Fruit fly (Drosophila melanogaster): ENCODE measurements around the gene CG31323.

The CG31323 gene

dm6 chr3R:26230016-26230415 lies 59.4 kb downstream of the CG31323 start, which contains the start of gene CG12290 (continued):
- TF ChIP-seq Mes4 (GFP tag; optimal IDR thresholded peaks at IDR 0.05): peak; percentile 13
- peak; percentile 24 for TF ChIP-seq CG1603 (tag; optimal IDR thresholded peaks at IDR 0.05)
- peak; percentile 4 for TF ChIP-seq NC2β (GFP tag; optimal IDR thresholded peaks at IDR 0.05)
- TF ChIP-seq Blimp-1 (GFP tag; optimal IDR thresholded peaks at IDR 0.05): peak; percentile 11
- peak; percentile 87 for TF ChIP-seq Deaf1 (tag; optimal IDR thresholded peaks at IDR 0.05)
- no peak for TF ChIP-seq Sry-β (GFP tag; optimal IDR thresholded peaks at IDR 0.05)
- peak; percentile 31 for TF ChIP-seq ERR (GFP tag; optimal IDR thresholded peaks at IDR 0.05)
- TF ChIP-seq Hey (tag; optimal IDR thresholded peaks at IDR 0.05): no peak
- TF ChIP-seq CG34224 (GFP tag; IDR thresholded peaks at IDR 0.05; ENCODE audit: partially characterized antibody): peak; percentile 69
- TF ChIP-seq twi (tag; optimal IDR thresholded peaks at IDR 0.05): no peak
- peak; percentile 25 for TF ChIP-seq dmrt99B (tag; optimal IDR thresholded peaks at IDR 0.05)
- no peak for TF ChIP-seq CG13894 (tag; optimal IDR thresholded peaks at IDR 0.05)
- TF ChIP-seq CG9727 (GFP tag; optimal IDR thresholded peaks at IDR 0.05): peak; percentile 6
- TF ChIP-seq amos (GFP tag; IDR thresholded peaks at IDR 0.05; ENCODE audit: partially characterized antibody): peak; percentile 19; the same call in 1 of the 2 replicates
- TF ChIP-seq Xbp1 (GFP tag; optimal IDR thresholded peaks at IDR 0.05): peak; percentile 22
- peak; percentile 34 for TF ChIP-seq Hmr (GFP tag; optimal IDR thresholded peaks at IDR 0.05)
- TF ChIP-seq CG6765 (GFP tag; optimal IDR thresholded peaks at IDR 0.05): no peak
- peak; percentile 74 for TF ChIP-seq CG32532 (GFP tag; IDR thresholded peaks at IDR 0.05)
- TF ChIP-seq lmd (GFP tag; IDR thresholded peaks at IDR 0.05): 0 out of 2 replicates have a peak, but pooled peaks have one; percentile 8
- TF ChIP-seq CG1832 (GFP tag; optimal IDR thresholded peaks at IDR 0.05): peak; percentile 46
- TF ChIP-seq bcd (GFP tag; optimal IDR thresholded peaks at IDR 0.05): peak; percentile 6
- TF ChIP-seq CHES-1-like (GFP tag; optimal IDR thresholded peaks at IDR 0.05): peak; percentile 40
- TF ChIP-seq CG42726 (GFP tag; IDR thresholded peaks at IDR 0.05; ENCODE audit: partially characterized antibody): peak; percentile 48; the same call in 1 of the 2 replicates
- peak; percentile 6 for TF ChIP-seq CG34376 (GFP tag; optimal IDR thresholded peaks at IDR 0.05)
- TF ChIP-seq chm (GFP tag; IDR thresholded peaks at IDR 0.05): peak; percentile 66; the same call in 1 of the 2 replicates
- TF ChIP-seq CG2120 (GFP tag; optimal IDR thresholded peaks at IDR 0.05): peak; percentile 45
- no peak for TF ChIP-seq tup (GFP tag; optimal IDR thresholded peaks at IDR 0.05)
- TF ChIP-seq caup (GFP tag; optimal IDR thresholded peaks at IDR 0.05; ENCODE audit: severe bottlenecking): peak; percentile 50
- peak; percentile 58; the same call in 1 of the 3 replicates for TF ChIP-seq so (GFP tag; IDR thresholded peaks at IDR 0.05)
- TF ChIP-seq z (GFP tag; IDR thresholded peaks at IDR 0.05): peak; percentile 74; the same call in 2 of the 3 replicates
- no peak for TF ChIP-seq MESR4 (GFP tag; optimal IDR thresholded peaks at IDR 0.05)
- 0 out of 3 replicates have a peak, but pooled peaks have one; percentile 43 for TF ChIP-seq CG11695 (GFP tag; IDR thresholded peaks at IDR 0.05)
- TF ChIP-seq HmgZ (tag; optimal IDR thresholded peaks at IDR 0.05): peak; percentile 34
- peak; percentile 12 for TF ChIP-seq Oli (tag; optimal IDR thresholded peaks at IDR 0.05)
- peak; percentile 2 for TF ChIP-seq oc (tag; optimal IDR thresholded peaks at IDR 0.05)
- 0 out of 2 replicates have a peak, but pooled peaks have one; percentile 14 for TF ChIP-seq CG31224 (GFP tag; IDR thresholded peaks at IDR 0.05)
- TF ChIP-seq ken (GFP tag; IDR thresholded peaks at IDR 0.05): 0 out of 3 replicates have a peak, but pooled peaks have one; percentile 41
- TF ChIP-seq Xrp1 (GFP tag; IDR thresholded peaks at IDR 0.05): peak; percentile 31; the same call in 1 of the 2 replicates
- TF ChIP-seq CG13624 (GFP tag; optimal IDR thresholded peaks at IDR 0.05): peak; percentile 41
- no peak for TF ChIP-seq Oaz (GFP tag; IDR thresholded peaks at IDR 0.05)
- TF ChIP-seq Doc3 (GFP tag; IDR thresholded peaks at IDR 0.05; ENCODE audit: partially characterized antibody): peak; percentile 53; the same call in 1 of the 3 replicates
- TF ChIP-seq gro (GFP tag; optimal IDR thresholded peaks at IDR 0.05): peak; percentile 8
- peak; percentile 8 for TF ChIP-seq CG2875 (GFP tag; optimal IDR thresholded peaks at IDR 0.05)
- 0 out of 2 replicates have a peak, but pooled peaks have one; percentile 13 for TF ChIP-seq Awh (GFP tag; IDR thresholded peaks at IDR 0.05)
- 0 out of 3 replicates have a peak, but pooled peaks have one; percentile 28 for TF ChIP-seq Opbp (GFP tag; IDR thresholded peaks at IDR 0.05; ENCODE audit: partially characterized antibody)
- TF ChIP-seq Atf-2 (GFP tag; optimal IDR thresholded peaks at IDR 0.05): peak; percentile 48
- TF ChIP-seq Six4 (GFP tag; optimal IDR thresholded peaks at IDR 0.05): peak; percentile 2
- TF ChIP-seq ATbp (GFP tag; optimal IDR thresholded peaks at IDR 0.05): peak; percentile 12
- peak; percentile 76; the same call in 2 of the 3 replicates for TF ChIP-seq ci (GFP tag; IDR thresholded peaks at IDR 0.05)
